Fruit fly (Drosophila melanogaster): ENCODE measurements around the gene stnB.
A peak's percentile ranks its signal among the peaks of the same experiment; 100 is the strongest.

The stnB gene

DNA sequence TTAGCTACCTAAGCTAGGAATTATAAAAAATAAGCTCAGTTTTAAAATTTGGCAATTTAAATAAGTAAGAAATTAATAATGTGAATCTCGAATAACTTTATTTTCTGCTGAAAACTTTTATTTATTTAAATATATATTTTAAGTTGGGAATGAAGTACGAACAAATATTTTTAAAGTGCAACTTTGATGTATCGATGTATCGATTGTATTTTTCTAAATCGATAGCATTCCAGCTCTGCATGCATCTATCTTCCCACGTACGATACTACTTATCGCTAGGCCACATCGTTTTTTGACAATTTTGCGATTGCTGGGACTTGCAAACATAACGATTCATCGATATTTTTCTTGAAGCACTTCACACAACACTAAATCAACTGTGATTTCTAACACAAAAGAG lies 3.0 kb upstream of the stnB start:
- no peak for TF ChIP-seq Abd-B (GFP tag; optimal IDR thresholded peaks at IDR 0.05)
- no peak for TF ChIP-seq Myc (optimal IDR thresholded peaks at IDR 0.05)
- TF ChIP-seq Hnf4 (GFP tag; optimal IDR thresholded peaks at IDR 0.05) = peak; percentile 18
- TF ChIP-seq rgr (GFP tag; optimal IDR thresholded peaks at IDR 0.05) = no peak
- no peak for TF ChIP-seq Vsx2 (GFP tag; optimal IDR thresholded peaks at IDR 0.05; ENCODE audit: partially characterized antibody)
- no peak for TF ChIP-seq GATAd (GFP tag; optimal IDR thresholded peaks at IDR 0.05)
- TF ChIP-seq br (GFP tag; optimal IDR thresholded peaks at IDR 0.05) = no peak
- peak in 1 of 2 experiments; percentile 30 for TF ChIP-seq foxo (GFP tag; optimal IDR thresholded peaks at IDR 0.05)

DNA sequence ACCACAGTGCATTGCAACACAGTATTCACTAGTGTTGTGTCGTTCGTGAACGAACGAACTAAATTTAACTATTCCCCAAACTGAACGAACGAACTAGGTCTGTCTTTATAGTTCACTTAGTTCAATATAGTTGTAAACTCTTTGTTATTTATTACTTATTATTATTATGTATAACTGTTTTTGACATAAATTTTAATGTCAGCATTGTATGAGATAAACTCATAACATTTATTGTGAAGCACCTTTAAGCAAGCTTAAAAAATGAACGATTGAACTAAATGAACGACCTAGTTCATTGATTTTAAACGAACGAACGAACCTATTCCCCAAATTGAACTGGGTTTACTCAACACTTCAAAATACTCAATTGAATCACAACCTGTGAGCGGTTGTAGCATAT lies 2.5 kb upstream of the stnB start:
- no peak for TF ChIP-seq h (GFP tag; optimal IDR thresholded peaks at IDR 0.05)
- TF ChIP-seq psq (GFP tag; optimal IDR thresholded peaks at IDR 0.05) = no peak
- TF ChIP-seq lola (GFP tag; optimal IDR thresholded peaks at IDR 0.05) = no peak
- no peak for TF ChIP-seq Jra (GFP tag; optimal IDR thresholded peaks at IDR 0.05)
- no peak for TF ChIP-seq br (GFP tag; optimal IDR thresholded peaks at IDR 0.05)
- TF ChIP-seq CG9705 (GFP tag; optimal IDR thresholded peaks at IDR 0.05) = no peak
- TF ChIP-seq GATAd (GFP tag; optimal IDR thresholded peaks at IDR 0.05) = no peak
- no peak for TF ChIP-seq Dif (GFP tag; optimal IDR thresholded peaks at IDR 0.05; ENCODE audit: partially characterized antibody)
- TF ChIP-seq brk (GFP tag; optimal IDR thresholded peaks at IDR 0.05) = no peak
- no peak for TF ChIP-seq rgr (GFP tag; optimal IDR thresholded peaks at IDR 0.05)

- no peak for TF ChIP-seq dmrt93B (GFP tag; optimal IDR thresholded peaks at IDR 0.05)
- no peak for TF ChIP-seq lola (GFP tag; optimal IDR thresholded peaks at IDR 0.05)
- no peak for TF ChIP-seq br (GFP tag; optimal IDR thresholded peaks at IDR 0.05)
- no peak for TF ChIP-seq jim (GFP tag; optimal IDR thresholded peaks at IDR 0.05)
- no peak for TF ChIP-seq Sp1 (GFP tag; optimal IDR thresholded peaks at IDR 0.05)
- TF ChIP-seq psq (GFP tag; optimal IDR thresholded peaks at IDR 0.05) = no peak
- no peak for TF ChIP-seq CG32264 (GFP tag; optimal IDR thresholded peaks at IDR 0.05)
- TF ChIP-seq GATAd (GFP tag; optimal IDR thresholded peaks at IDR 0.05) = no peak
- TF ChIP-seq woc (GFP tag; optimal IDR thresholded peaks at IDR 0.05) = no peak
- TF ChIP-seq sv (GFP tag; optimal IDR thresholded peaks at IDR 0.05) = no peak
- TF ChIP-seq Dif (GFP tag; optimal IDR thresholded peaks at IDR 0.05; ENCODE audit: partially characterized antibody) = no peak
- TF ChIP-seq Mio (GFP tag; optimal IDR thresholded peaks at IDR 0.05) = no peak
- no peak for TF ChIP-seq Abd-B (GFP tag; optimal IDR thresholded peaks at IDR 0.05)
- no peak for TF ChIP-seq Hr83 (GFP tag; optimal IDR thresholded peaks at IDR 0.05; ENCODE audit: poor library complexity, severe bottlenecking)
These were observed 22.9 kb downstream of the stnB start for dm6 chrX:22981508-22981907.

dm6 chrX:22962260-22962659 lies 42.2 kb downstream of the stnB start, which contains the start of gene CG40485:
CG40485 (minus strand) TSS chrX:22962360.
- TF ChIP-seq Myc (optimal IDR thresholded peaks at IDR 0.05) (no peak), CrebA (GFP tag; optimal IDR thresholded peaks at IDR 0.05; ENCODE audit: borderline replicate concordance) (no peak), pan (optimal IDR thresholded peaks at IDR 0.05) (no peak), tai (GFP tag; optimal IDR thresholded peaks at IDR 0.05) (no peak), N (GFP tag; optimal IDR thresholded peaks at IDR 0.05) (no peak), dl (GFP tag; optimal IDR thresholded peaks at IDR 0.05; ENCODE audit: insufficient read depth in 1 of 2, partially characterized antibody in 2 of 2) (no peak), GATAd (GFP tag; optimal IDR thresholded peaks at IDR 0.05) (no peak), Sp1 (GFP tag; optimal IDR thresholded peaks at IDR 0.05) (no peak), fru (GFP tag; optimal IDR thresholded peaks at IDR 0.05) (no peak), dmrt93B (GFP tag; optimal IDR thresholded peaks at IDR 0.05) (no peak), woc (GFP tag; optimal IDR thresholded peaks at IDR 0.05) (no peak), sv (GFP tag; optimal IDR thresholded peaks at IDR 0.05) (no peak), Vsx2 (GFP tag; optimal IDR thresholded peaks at IDR 0.05; ENCODE audit: partially characterized antibody) (no peak), Dfd (GFP tag; optimal IDR thresholded peaks at IDR 0.05) (no peak), psq (GFP tag; optimal IDR thresholded peaks at IDR 0.05) (no peak)

DNA sequence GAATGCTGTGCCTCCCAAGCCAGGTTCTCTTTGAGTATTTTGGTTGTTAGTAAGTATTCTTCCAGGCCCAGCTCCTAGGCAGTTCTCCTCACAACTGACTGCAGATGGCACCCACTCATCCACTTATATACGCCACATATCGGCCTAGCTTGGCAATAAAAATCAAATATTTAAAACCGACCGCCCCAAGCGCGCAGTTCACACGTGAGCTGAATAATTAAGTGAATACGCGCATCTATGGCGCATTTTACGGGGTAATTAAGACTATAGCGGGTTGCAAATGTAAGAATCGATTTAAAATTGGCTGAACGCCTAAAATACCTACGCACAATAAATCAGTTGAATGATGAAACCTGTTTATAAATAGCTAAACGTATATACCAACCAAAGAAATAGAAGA lies 44.5 kb downstream of the stnB start, which contains the start of gene CG40486:
CG40486 (minus strand) TSS at position 101 of the 400 bp plus-strand sequence.
- TF ChIP-seq Dif (GFP tag; optimal IDR thresholded peaks at IDR 0.05; ENCODE audit: partially characterized antibody) (no peak), sage (GFP tag; optimal IDR thresholded peaks at IDR 0.05) (no peak), HLH106 (tag; optimal IDR thresholded peaks at IDR 0.05) (no peak), Mio (GFP tag; optimal IDR thresholded peaks at IDR 0.05) (no peak), N (GFP tag; optimal IDR thresholded peaks at IDR 0.05) (no peak), fru (GFP tag; optimal IDR thresholded peaks at IDR 0.05) (no peak), Jra (GFP tag; optimal IDR thresholded peaks at IDR 0.05) (no peak), Dfd (GFP tag; optimal IDR thresholded peaks at IDR 0.05) (no peak), br (GFP tag; optimal IDR thresholded peaks at IDR 0.05) (no peak), Rel (GFP tag; optimal IDR thresholded peaks at IDR 0.05) (no peak), Rel (tag; optimal IDR thresholded peaks at IDR 0.05) (no peak), Myc (optimal IDR thresholded peaks at IDR 0.05) (no peak), sv (GFP tag; optimal IDR thresholded peaks at IDR 0.05) (no peak), jim (GFP tag; optimal IDR thresholded peaks at IDR 0.05) (no peak), psq (GFP tag; optimal IDR thresholded peaks at IDR 0.05) (no peak), dsf (GFP tag; optimal IDR thresholded peaks at IDR 0.05; ENCODE audit: borderline replicate concordance) (no peak), foxo (GFP tag; optimal IDR thresholded peaks at IDR 0.05) (no peak), CG32264 (GFP tag; optimal IDR thresholded peaks at IDR 0.05) (no peak), Hr78 (GFP tag; optimal IDR thresholded peaks at IDR 0.05) (no peak), brk (GFP tag; optimal IDR thresholded peaks at IDR 0.05) (no peak), woc (GFP tag; optimal IDR thresholded peaks at IDR 0.05) (no peak)
